Worm (Caenorhabditis elegans): ENCODE measurements around the gene mask-1.

mask-1 gene

DNA sequence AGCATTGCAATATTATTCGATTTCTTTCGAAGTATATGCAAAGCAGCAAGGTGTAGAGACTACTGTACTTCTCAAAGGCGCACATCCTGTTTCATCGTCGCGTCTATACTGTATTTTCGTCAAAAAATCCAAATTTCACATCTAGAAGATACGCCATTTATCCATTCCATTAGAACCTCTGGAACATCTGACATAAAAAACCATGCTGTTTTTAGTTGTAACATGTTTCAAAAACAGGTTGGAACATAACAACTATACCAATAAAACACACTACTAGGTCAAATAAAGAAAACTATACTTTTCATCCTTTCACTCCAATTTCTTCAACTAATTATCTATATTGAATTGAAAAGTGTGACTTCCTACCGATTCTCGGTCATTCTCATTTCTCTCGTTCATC is 14.4 kb upstream of the mask-1 start, which contains the start of gene ugt-59:
Gene ugt-59, plus strand, starts transcription at position 301 of the 400 bp plus-strand sequence.
- TF ChIP-seq ceh-8 (GFP tag; optimal IDR thresholded peaks at IDR 0.05): no peak
- TF ChIP-seq zip-4 (GFP tag; optimal IDR thresholded peaks at IDR 0.05): no peak
- no peak for TF ChIP-seq ets-5 (GFP tag; IDR thresholded peaks at IDR 0.05)
- no peak for TF ChIP-seq skn-1 (tag; optimal IDR thresholded peaks at IDR 0.05)
- TF ChIP-seq nhr-237 (tag; optimal IDR thresholded peaks at IDR 0.05): no peak
- no peak for TF ChIP-seq aly-2 (tag; optimal IDR thresholded peaks at IDR 0.05)
- TF ChIP-seq efl-3 (GFP tag; optimal IDR thresholded peaks at IDR 0.05): no peak
- no peak for TF ChIP-seq dsc-1 (tag; optimal IDR thresholded peaks at IDR 0.05)

DNA sequence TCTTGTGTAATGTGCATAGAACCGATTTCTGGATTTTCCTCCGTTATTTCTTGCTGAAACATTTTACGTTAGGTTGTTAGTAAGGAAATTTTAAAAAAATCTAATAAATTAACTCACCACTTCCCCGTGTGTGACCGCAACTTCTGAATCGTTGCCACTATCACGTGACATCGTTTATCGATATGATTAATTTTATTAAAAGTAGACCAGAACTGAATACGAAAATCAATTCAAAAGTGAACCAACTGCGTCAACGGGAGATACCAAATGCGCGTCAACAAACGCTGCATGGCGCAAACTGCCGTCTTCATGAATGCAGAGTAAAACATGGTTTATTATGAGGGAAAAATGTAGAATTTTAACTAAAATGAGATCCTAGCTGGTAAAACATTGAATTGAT is 8.7 kb upstream of the mask-1 start, which contains the start of gene sir-2.1:
Gene sir-2.1, minus strand, starts transcription at position 212 of the 400 bp plus-strand sequence.
- no peak for TF ChIP-seq ets-5 (GFP tag; IDR thresholded peaks at IDR 0.05)
- TF ChIP-seq xbp-1 (tag; optimal IDR thresholded peaks at IDR 0.05): peak; percentile 68
- TF ChIP-seq nhr-76 (tag; optimal IDR thresholded peaks at IDR 0.05): no peak
- peak; percentile 67 for TF ChIP-seq snu-23 (GFP tag; optimal IDR thresholded peaks at IDR 0.05)
- peak; percentile 64 for TF ChIP-seq swsn-7 (tag; optimal IDR thresholded peaks at IDR 0.05)
- peak; percentile 9 to 38 (median 19) for TF ChIP-seq ceh-82 (tag; optimal IDR thresholded peaks at IDR 0.05)
- peak; percentile 36 to 66 (median 62) for TF ChIP-seq dpl-1 (GFP tag; optimal IDR thresholded peaks at IDR 0.05)
- TF ChIP-seq efl-1 (optimal IDR thresholded peaks at IDR 0.05): peak; percentile 59 to 63
- peak; percentile 59 to 96 for TF ChIP-seq efl-1 (GFP tag; optimal IDR thresholded peaks at IDR 0.05 in 1 of 2)
- peak; percentile 19 for TF ChIP-seq skn-1 (tag; optimal IDR thresholded peaks at IDR 0.05)
- TF ChIP-seq unc-98 (GFP tag; IDR thresholded peaks at IDR 0.05): no peak
- TF ChIP-seq unc-130 (tag; optimal IDR thresholded peaks at IDR 0.05): peak; percentile 7
- peak; percentile 74 for TF ChIP-seq nhr-47 (tag; optimal IDR thresholded peaks at IDR 0.05)
- TF ChIP-seq lin-13 (GFP tag; optimal IDR thresholded peaks at IDR 0.05): no peak
- TF ChIP-seq blmp-1 (tag; optimal IDR thresholded peaks at IDR 0.05): peak; percentile 51
- TF ChIP-seq pax-3 (tag; optimal IDR thresholded peaks at IDR 0.05): peak; percentile 23
- peak; percentile 58 for TF ChIP-seq unc-86 (tag; optimal IDR thresholded peaks at IDR 0.05)
- peak; percentile 66 to 69 for TF ChIP-seq lsy-2 (tag; optimal IDR thresholded peaks at IDR 0.05)
- no peak for TF ChIP-seq C04F5.9 (tag; optimal IDR thresholded peaks at IDR 0.05)
- peak; percentile 58 for TF ChIP-seq dsc-1 (tag; optimal IDR thresholded peaks at IDR 0.05)
- no peak for TF ChIP-seq hpl-2 (GFP tag; optimal IDR thresholded peaks at IDR 0.05)
- no peak for TF ChIP-seq mab-9 (GFP tag; IDR thresholded peaks at IDR 0.05)
- peak; percentile 48 for TF ChIP-seq rnt-1 (tag; optimal IDR thresholded peaks at IDR 0.05)
- peak; percentile 44 for TF ChIP-seq elt-2 (tag; optimal IDR thresholded peaks at IDR 0.05)
- peak; percentile 52 for TF ChIP-seq C16A3.4 (tag; optimal IDR thresholded peaks at IDR 0.05)
- TF ChIP-seq nhr-20 (tag; optimal IDR thresholded peaks at IDR 0.05): peak; percentile 49
- peak; percentile 60 for TF ChIP-seq nhr-90 (tag; optimal IDR thresholded peaks at IDR 0.05; ENCODE audit: poor library complexity)
- peak; percentile 45 for TF ChIP-seq nhr-19 (GFP tag; conservative IDR thresholded peaks at IDR 0.05)
- no peak for TF ChIP-seq hlh-4 (tag; optimal IDR thresholded peaks at IDR 0.05)
- peak; percentile 75 for TF ChIP-seq nhr-71 (tag; optimal IDR thresholded peaks at IDR 0.05)
- no peak for TF ChIP-seq mdl-1 (tag; optimal IDR thresholded peaks at IDR 0.05)
- peak; percentile 24 for TF ChIP-seq snpc-4 (tag; optimal IDR thresholded peaks at IDR 0.05)
- TF ChIP-seq nhr-28 (tag; optimal IDR thresholded peaks at IDR 0.05): no peak
- no peak for TF ChIP-seq fkh-8 (tag; optimal IDR thresholded peaks at IDR 0.05)
- TF ChIP-seq mep-1 (tag; optimal IDR thresholded peaks at IDR 0.05): peak; percentile 66
- peak; percentile 68 for TF ChIP-seq tbx-2 (tag; optimal IDR thresholded peaks at IDR 0.05)
- no peak for TF ChIP-seq alr-1 (tag; optimal IDR thresholded peaks at IDR 0.05; ENCODE audit: borderline replicate concordance)
- TF ChIP-seq sup-37 (GFP tag; optimal IDR thresholded peaks at IDR 0.05): no peak
- TF ChIP-seq nhr-77 (tag; optimal IDR thresholded peaks at IDR 0.05): no peak
- peak; percentile 4 for TF ChIP-seq egl-13 (tag; optimal IDR thresholded peaks at IDR 0.05)
- TF ChIP-seq lin-35 (GFP tag; optimal IDR thresholded peaks at IDR 0.05): peak; percentile 57 to 76
- TF ChIP-seq unc-30 (tag; optimal IDR thresholded peaks at IDR 0.05): no peak
- TF ChIP-seq isw-1 (GFP tag; IDR thresholded peaks at IDR 0.05): peak; percentile 30; the same call in 1 of the 2 replicates
- TF ChIP-seq ama-1 (optimal IDR thresholded peaks at IDR 0.05): no peak
- peak; percentile 10 for TF ChIP-seq jun-1 (tag; optimal IDR thresholded peaks at IDR 0.05)
